Fruit fly (Drosophila melanogaster) whole organism, pupa: ENCODE data around the gene rdgB.

Experiments
- CG17806 ChIP-seq: fragments of 200-800 bp; sonication (Bioruptor generic); optimal IDR thresholded peaks from 2 replicates; lab custom pipeline; 2018; ENCODE audit warnings: missing biosample characterization, mild to moderate bottlenecking, missing genetic modification characterization, moderate library complexity
- CG34367 ChIP-seq: fragments of 200-800 bp; sonication (Bioruptor generic); optimal IDR thresholded peaks from 2 replicates; lab custom pipeline; 2018; ENCODE audit warnings: missing biosample characterization, mild to moderate bottlenecking, missing genetic modification characterization
- CG4496 ChIP-seq: fragments of 200-800 bp; sonication (Bioruptor generic); IDR thresholded peaks from 3 replicates; pipeline ENCODE4 v1.3.6; 2022; ENCODE audit warnings: missing biosample characterization, missing genetic modification characterization
- CG8159 ChIP-seq: fragments of 200-800 bp; sonication (Bioruptor generic); optimal IDR thresholded peaks from 3 replicates; lab custom pipeline; 2018; ENCODE audit warnings: missing biosample characterization, mild to moderate bottlenecking, missing genetic modification characterization, moderate library complexity
- CG9948 ChIP-seq: fragments of 200-800 bp; sonication (Bioruptor generic); optimal IDR thresholded peaks from 2 replicates; lab custom pipeline; 2018; ENCODE audit warnings: missing biosample characterization, mild to moderate bottlenecking, missing genetic modification characterization, moderate library complexity
- D1 ChIP-seq: fragments of 200-800 bp; sonication (Bioruptor generic); optimal IDR thresholded peaks from 2 replicates; lab custom pipeline; 2018; ENCODE audit warnings: missing biosample characterization, mild to moderate bottlenecking, missing genetic modification characterization, moderate library complexity
- EcR ChIP-seq: fragments of 200-800 bp; sonication (Bioruptor generic); optimal IDR thresholded peaks from 3 replicates; lab custom pipeline; 2019; ENCODE audit warnings: missing biosample characterization, missing genetic modification characterization, mild to moderate bottlenecking, moderate library complexity, missing genetic modification reagents
- Pif1B ChIP-seq: fragments of 200-800 bp; sonication (Bioruptor generic); optimal IDR thresholded peaks from 3 replicates; lab custom pipeline; 2016; ENCODE audit warnings: missing biosample characterization, missing genetic modification characterization

dm6 chrX:13758989-13759549 lies 3.5 kb upstream of the rdgB start, which contains the start of gene Yp3:
- no peak for TF ChIP-seq CG9948 (tag; lab: Kevin White, UChicago)
- no peak for TF ChIP-seq CG34367 (tag; lab: Kevin White, UChicago)
- TF ChIP-seq CG17806 (tag; lab: Kevin White, UChicago), result no peak
- TF ChIP-seq D1 (tag; lab: Kevin White, UChicago), result no peak
- TF ChIP-seq CG8159 (tag; lab: Kevin White, UChicago), result no peak
- TF ChIP-seq Pif1B (GFP tag; lab: Kevin White, UChicago), result no peak
- TF ChIP-seq CG4496 (GFP tag; lab: Robert Waterston, UW), result no peak
- no peak for TF ChIP-seq EcR (GFP tag; lab: Kevin White, UChicago)
